Fruit fly (Drosophila melanogaster) whole organism: ENCODE measurements around the gene Cpr35B.

ENCODE experiments used
- Dll ChIP-seq: fragments of >200 bp; optimal IDR thresholded peaks from 2 replicates; lab custom pipeline; 2017
- pan ChIP-seq: fragments of >200 bp; optimal IDR thresholded peaks from 2 replicates; lab custom pipeline; 2017
- psq ChIP-seq: fragments of >200 bp; optimal IDR thresholded peaks from 2 replicates; lab custom pipeline; 2017
- usp ChIP-seq: fragments of >200 bp; optimal IDR thresholded peaks from 2 replicates; lab custom pipeline; 2017; ENCODE audit warnings: missing biosample characterization, missing genetic modification characterization, mixed read lengths

- no peak for TF ChIP-seq usp
- no peak for TF ChIP-seq psq (lab: Kevin White, UChicago)
- TF ChIP-seq Dll (lab: Kevin White, UChicago): no peak
- no peak for TF ChIP-seq pan (lab: Kevin White, UChicago)
These were observed 35.0 kb upstream of the Cpr35B start for dm6 chr2L:14460029-14460363.
